Fruit fly (Drosophila melanogaster) whole organism, prepupa: ENCODE results near the gene cact.

Source experiments
- CG10669 ChIP-seq: fragments of 200-800 bp; sonication (Bioruptor generic); optimal IDR thresholded peaks from 3 replicates; lab custom pipeline; 2018; ENCODE audit warnings: missing biosample characterization, mild to moderate bottlenecking, missing genetic modification characterization, moderate library complexity
- CG4318 ChIP-seq: fragments of 200-800 bp; sonication (Bioruptor generic); optimal IDR thresholded peaks from 3 replicates; lab custom pipeline; 2017; ENCODE audit warnings: missing biosample characterization, mild to moderate bottlenecking, missing genetic modification characterization
- CG7368 ChIP-seq: fragments of 200-800 bp; sonication (Bioruptor generic); optimal IDR thresholded peaks from 3 replicates; lab custom pipeline; 2016; ENCODE audit warnings: missing biosample characterization, missing genetic modification characterization
- CG8119 ChIP-seq: fragments of 200-800 bp; sonication (Bioruptor generic); IDR thresholded peaks from 3 replicates; pipeline ENCODE4 v1.3.6; 2022; ENCODE audit warnings: missing biosample characterization, missing genetic modification characterization
- Hr39 ChIP-seq: fragments of 200-800 bp; sonication (Bioruptor generic); optimal IDR thresholded peaks from 2 replicates; lab custom pipeline; 2016; ENCODE audit warnings: missing biosample characterization, missing genetic modification characterization
- Lpt ChIP-seq: fragments of 200-800 bp; sonication (Bioruptor generic); optimal IDR thresholded peaks from 3 replicates; lab custom pipeline; 2016; ENCODE audit warnings: missing biosample characterization, missing genetic modification characterization
- Met ChIP-seq: fragments of 200-800 bp; sonication (Bioruptor generic); optimal IDR thresholded peaks from 3 replicates; lab custom pipeline; 2016; ENCODE audit warnings: missing biosample characterization, missing genetic modification characterization
- Sox15 ChIP-seq: fragments of 200-800 bp; sonication (Bioruptor generic); optimal IDR thresholded peaks from 3 replicates; lab custom pipeline; 2016; ENCODE audit warnings: missing biosample characterization, missing genetic modification characterization
- fd85E ChIP-seq: fragments of 200-800 bp; sonication (Bioruptor generic); optimal IDR thresholded peaks from 3 replicates; lab custom pipeline; 2016; ENCODE audit warnings: missing biosample characterization, missing genetic modification characterization
- spab ChIP-seq: fragments of 200-800 bp; sonication (Bioruptor generic); optimal IDR thresholded peaks from 2 replicates; lab custom pipeline; 2017; ENCODE audit warnings: missing biosample characterization, mild to moderate bottlenecking, missing genetic modification characterization, missing genetic modification reagents
- svp ChIP-seq: fragments of 200-800 bp; sonication (Bioruptor generic); peaks from one replicate; lab custom pipeline; 2016; ENCODE audit warnings: missing biosample characterization, missing genetic modification characterization

DNA sequence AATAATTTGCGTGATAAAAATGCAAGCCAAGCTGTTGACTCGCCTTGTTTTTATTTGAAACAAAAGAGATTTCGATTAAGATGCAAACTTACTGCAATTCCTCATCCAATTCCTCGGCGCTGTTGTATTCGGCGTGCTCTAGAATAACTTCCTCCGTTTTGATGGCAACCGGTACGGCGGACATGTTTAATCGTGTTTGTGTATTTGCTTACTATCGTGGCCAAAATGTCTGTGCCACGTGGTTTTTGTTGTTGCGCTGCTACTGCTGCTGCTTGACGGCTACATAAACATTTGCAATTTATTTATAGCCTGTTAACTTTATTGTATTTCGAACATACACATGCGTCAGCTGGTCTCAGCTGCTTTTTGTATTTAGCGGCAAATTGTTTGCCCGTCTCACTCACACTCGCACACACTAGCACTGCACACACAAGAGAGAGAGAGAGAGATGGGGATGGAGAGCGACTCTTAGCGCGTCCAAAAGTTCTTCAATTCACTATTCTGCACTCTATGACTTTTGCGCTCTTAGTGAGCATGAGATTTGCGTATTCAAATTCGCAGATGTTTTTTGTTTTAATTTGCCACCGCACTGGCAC lies 38.9 kb downstream of the cact start:
- TF ChIP-seq CG7368 (GFP tag; lab: Kevin White, UChicago) (no peak), Lpt (GFP tag; lab: Kevin White, UChicago) (no peak), svp (GFP tag; lab: Kevin White, UChicago) (no peak), Met (GFP tag; lab: Kevin White, UChicago) (no peak), CG8119 (GFP tag; lab: Robert Waterston, UW) (no peak), Sox15 (no peak), CG4318 (no peak), Hr39 (no peak), CG10669 (GFP tag; lab: Kevin White, UChicago) (no peak), spab (GFP tag; lab: Kevin White, UChicago) (no peak), fd85E (GFP tag; lab: Kevin White, UChicago) (no peak)
